Fruit fly (Drosophila melanogaster) S2 (cell line): Measurements from ENCODE around the gene CG3625.

Experiments
- CG8478 ChIP-seq: fragments of >200 bp; optimal IDR thresholded peaks from 2 replicates; lab custom pipeline; 2018
- CTCF ChIP-seq, 2 experiments: fragments of >200 bp; optimal IDR thresholded peaks; 2 replicates each; lab custom pipeline; 2018

DNA sequence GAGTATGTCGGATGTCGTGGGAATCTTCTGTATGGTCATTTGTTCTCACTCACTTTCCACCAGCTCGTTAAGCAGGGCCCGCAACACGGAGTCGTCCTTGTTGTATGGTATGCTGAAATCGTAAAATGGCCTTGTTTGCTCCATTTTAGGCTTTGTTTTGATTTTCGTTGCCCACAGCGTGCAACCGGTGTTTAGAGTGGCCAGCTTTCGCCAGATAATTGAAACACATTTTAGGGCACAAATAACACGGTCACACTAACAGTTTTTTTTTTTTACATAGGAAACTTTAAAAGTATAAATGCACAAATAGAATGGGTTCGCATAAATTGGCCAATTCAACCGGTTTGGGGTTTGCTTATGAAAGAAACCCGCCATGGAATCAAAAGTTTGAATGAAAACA is 39.4 kb downstream of the CG3625 start, which contains the start of gene Rpp30:
- TF ChIP-seq CTCF (optimal IDR thresholded peaks at IDR 0.05; lab: Kevin White, UChicago), result peak in 1 of 2 experiments; percentile 21
- no peak for TF ChIP-seq CG8478 (lab: Kevin White, UChicago)
